Fruit fly (Drosophila melanogaster) whole organism, adult: ENCODE measurements around the gene CG17672.
A peak's percentile ranks its signal among the peaks of the same experiment; 100 is the strongest.

ENCODE experiments used
- CG12768 ChIP-seq: fragments of 200-800 bp; sonication (Bioruptor generic); optimal IDR thresholded peaks from 2 replicates; lab custom pipeline; 2017; ENCODE audit warnings: missing biosample characterization, missing genetic modification characterization, mild to moderate bottlenecking, moderate library complexity, missing genetic modification reagents
- Clk ChIP-seq: fragments of 200-800 bp; sonication (Bioruptor generic); optimal IDR thresholded peaks from 2 replicates; lab custom pipeline; 2017; ENCODE audit warnings: missing biosample characterization, missing genetic modification characterization
- kay ChIP-seq: fragments of 200-800 bp; sonication (Bioruptor generic); peaks from one replicate; lab custom pipeline; 2016; ENCODE audit warnings: missing biosample characterization, missing genetic modification characterization, borderline replicate concordance
- pad ChIP-seq: fragments of 200-800 bp; sonication (Bioruptor generic); optimal IDR thresholded peaks from 3 replicates; lab custom pipeline; 2017; ENCODE audit warnings: missing biosample characterization, missing genetic modification characterization, mild to moderate bottlenecking, moderate library complexity, missing genetic modification reagents

DNA sequence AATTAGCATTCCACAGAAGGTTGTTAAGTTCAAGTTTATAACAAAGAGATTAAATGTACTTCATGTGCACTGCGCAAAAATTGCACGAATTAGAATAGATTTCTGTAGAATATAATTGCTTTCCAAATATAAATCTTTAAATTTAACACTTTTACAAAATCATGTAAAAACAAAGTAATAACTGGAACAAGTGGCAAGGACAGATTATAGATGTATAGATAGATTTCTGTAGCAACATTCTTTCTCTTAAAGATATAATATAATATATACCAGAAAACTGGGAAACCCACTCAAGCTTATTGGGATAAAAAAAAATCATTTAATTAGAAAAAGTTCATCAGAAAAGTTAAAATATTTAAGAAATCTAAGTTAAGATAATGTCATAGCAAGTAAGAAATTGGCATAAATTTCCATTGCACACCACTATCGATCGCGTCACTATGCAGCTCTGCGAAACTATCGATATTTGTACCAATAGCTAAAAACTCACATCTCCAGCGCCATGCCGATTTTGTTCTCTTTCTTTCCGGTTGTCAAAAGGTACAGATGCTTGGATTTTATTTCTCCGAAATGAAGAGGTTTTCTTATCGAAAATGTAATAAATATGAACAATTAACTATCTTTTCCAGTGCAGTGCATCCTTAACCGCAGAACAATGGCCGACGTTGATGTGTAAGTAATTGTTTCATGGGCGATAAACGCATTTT lies 5.8 kb upstream of the CG17672 start, which contains the start of gene RpS12:
- TF ChIP-seq pad = peak; percentile 58
- TF ChIP-seq kay (GFP tag; lab: Kevin White, UChicago) = peak; percentile 86
- TF ChIP-seq CG12768 = peak; percentile 70
- TF ChIP-seq Clk (GFP tag; lab: Kevin White, UChicago) = peak; percentile 67
